Worm (Caenorhabditis elegans) whole organism, mixed stage, embryonic: ENCODE measurements around the gene C08F8.3.

Source experiments
- elt-3 ChIP-seq: fragments of 150-350 bp; optimal IDR thresholded peaks from 2 replicates; lab custom pipeline; 2014; ENCODE audit warnings: missing biosample characterization, missing genetic modification characterization
- hlh-1 ChIP-seq: fragments of 150-350 bp; optimal IDR thresholded peaks from 2 replicates; lab custom pipeline; 2014; ENCODE audit warnings: missing biosample characterization, missing genetic modification reagents, missing genetic modification characterization
- lin-13 ChIP-seq: fragments of 150-350 bp; optimal IDR thresholded peaks from 2 replicates; lab custom pipeline; 2014; ENCODE audit warnings: missing biosample characterization, missing genetic modification characterization
- lin-32 ChIP-seq: fragments of 200-800 bp; sonication (Bioruptor generic); optimal IDR thresholded peaks from 2 replicates; lab custom pipeline; 2018; ENCODE audit warnings: mild to moderate bottlenecking, missing genetic modification characterization, missing compliant biosample characterization
- mep-1 ChIP-seq: fragments of 150-350 bp; optimal IDR thresholded peaks from 2 replicates; lab custom pipeline; 2017; ENCODE audit warnings: missing biosample characterization, missing genetic modification reagents, missing genetic modification characterization, inconsistent platforms
- nhr-12 ChIP-seq: fragments of 150-350 bp; optimal IDR thresholded peaks from 2 replicates; lab custom pipeline; 2014; ENCODE audit warnings: missing biosample characterization, missing genetic modification characterization
- nhr-237 ChIP-seq: fragments of 150-350 bp; optimal IDR thresholded peaks from 2 replicates; lab custom pipeline; 2014; ENCODE audit warnings: missing biosample characterization, missing genetic modification characterization
- nhr-76 ChIP-seq: sonication (generic microtip); optimal IDR thresholded peaks from 2 replicates; lab custom pipeline; 2017; ENCODE audit warnings: missing biosample characterization, missing genetic modification characterization
- pha-4 ChIP-seq: fragments of 150-350 bp; optimal IDR thresholded peaks from 2 replicates; lab custom pipeline; 2018; ENCODE audit warnings: missing biosample characterization, missing genetic modification reagents, missing genetic modification characterization
- snpc-4 ChIP-seq: fragments of 150-350 bp; optimal IDR thresholded peaks from 2 replicates; lab custom pipeline; 2014; ENCODE audit warnings: missing biosample characterization, missing genetic modification characterization
- unc-120 ChIP-seq: sonication (generic microtip); optimal IDR thresholded peaks from 2 replicates; lab custom pipeline; 2017; ENCODE audit warnings: missing genetic modification characterization, missing compliant biosample characterization; ENCODE audit not compliant: poor library complexity, severe bottlenecking
- unc-62 ChIP-seq: fragments of 150-350 bp; optimal IDR thresholded peaks from 2 replicates; lab custom pipeline; 2014; ENCODE audit warnings: missing biosample characterization, missing genetic modification reagents, missing genetic modification characterization
- ztf-11 ChIP-seq: fragments of 150-350 bp; optimal IDR thresholded peaks from 2 replicates; lab custom pipeline; 2014; ENCODE audit warnings: missing biosample characterization, missing genetic modification characterization

- no peak for TF ChIP-seq nhr-237 (tag; lab: Kevin White, UChicago)
- TF ChIP-seq unc-62, result no peak
- no peak for TF ChIP-seq mep-1 (tag; lab: Kevin White, UChicago)
- no peak for TF ChIP-seq lin-32 (GFP tag; lab: Kevin White, UChicago)
- TF ChIP-seq lin-13 (tag; lab: Kevin White, UChicago), result no peak
- TF ChIP-seq ztf-11 (tag; lab: Kevin White, UChicago), result no peak
- TF ChIP-seq nhr-76 (tag; lab: Kevin White, UChicago), result no peak
- no peak for TF ChIP-seq snpc-4 (tag; lab: Kevin White, UChicago)
- TF ChIP-seq pha-4, result no peak
- TF ChIP-seq elt-3 (tag; lab: Kevin White, UChicago), result no peak
- no peak for TF ChIP-seq unc-120 (tag; lab: Kevin White, UChicago)
- TF ChIP-seq hlh-1, result no peak
- no peak for TF ChIP-seq nhr-12
These were observed 23.6 kb upstream of the C08F8.3 start, which contains the start of gene ard-1 for ce11 chrIV:11131268-11131667.
